Worm (Caenorhabditis elegans) whole organism, early embryonic: Measurements from ENCODE around the gene str-155.

Experiments
- B0310.2 ChIP-seq: sonication (generic microtip); optimal IDR thresholded peaks from 2 replicates; lab custom pipeline; 2016; ENCODE audit warnings: mild to moderate bottlenecking, missing genetic modification characterization, missing compliant biosample characterization
- F13C5.2 ChIP-seq: sonication (generic microtip); optimal IDR thresholded peaks from 2 replicates; lab custom pipeline; 2017; ENCODE audit warnings: mild to moderate bottlenecking, missing genetic modification characterization, inconsistent platforms, missing compliant biosample characterization
- ama-1 ChIP-seq: fragments of 150-350 bp; optimal IDR thresholded peaks from 2 replicates; lab custom pipeline; 2014
- ceh-13 ChIP-seq: fragments of 200-800 bp; sonication (Bioruptor generic); optimal IDR thresholded peaks from 2 replicates; lab custom pipeline; 2018; ENCODE audit warnings: mild to moderate bottlenecking, missing genetic modification characterization, missing compliant biosample characterization
- ceh-36 ChIP-seq: sonication (generic microtip); optimal IDR thresholded peaks from 2 replicates; lab custom pipeline; 2016; ENCODE audit warnings: missing genetic modification characterization, inconsistent platforms, missing compliant biosample characterization
- ets-7 ChIP-seq: sonication (generic microtip); optimal IDR thresholded peaks from 2 replicates; lab custom pipeline; 2016; ENCODE audit warnings: missing genotype, missing genetic modification characterization, missing compliant biosample characterization
- flt-1 ChIP-seq: fragments of 200-800 bp; sonication (Bioruptor generic); IDR thresholded peaks from 2 replicates; pipeline ENCODE4 v1.3.6; 2022; ENCODE audit warnings: missing genetic modification characterization, missing compliant biosample characterization
- hmbx-1 ChIP-seq: sonication (generic microtip); optimal IDR thresholded peaks from 2 replicates; lab custom pipeline; 2016; ENCODE audit warnings: mild to moderate bottlenecking, missing genetic modification characterization, missing compliant biosample characterization
- hmg-4 ChIP-seq: fragments of 200-800 bp; sonication (Bioruptor generic); optimal IDR thresholded peaks from 2 replicates; lab custom pipeline; 2018; ENCODE audit warnings: mild to moderate bottlenecking, missing genetic modification characterization, missing compliant biosample characterization
- hnd-1 ChIP-seq: sonication (generic microtip); optimal IDR thresholded peaks from 2 replicates; lab custom pipeline; 2016; ENCODE audit warnings: missing genetic modification characterization, missing compliant biosample characterization
- pes-1 ChIP-seq: fragments of 200-800 bp; sonication (Bioruptor generic); IDR thresholded peaks from 2 replicates; pipeline ENCODE4 v1.3.6; 2022; ENCODE audit warnings: missing genetic modification reagents, missing genetic modification characterization, missing compliant biosample characterization
- sea-1 ChIP-seq: fragments of 200-800 bp; sonication (Bioruptor generic); conservative IDR thresholded peaks from 2 replicates; pipeline ENCODE4 v1.3.6; 2022; ENCODE audit warnings: missing genetic modification characterization, missing compliant biosample characterization
- tbx-11 ChIP-seq: fragments of 200-800 bp; sonication (Bioruptor generic); IDR thresholded peaks from 2 replicates; pipeline ENCODE4 v1.3.6; 2022; ENCODE audit warnings: missing genetic modification characterization, missing compliant biosample characterization
- tbx-37 ChIP-seq: fragments of 200-800 bp; sonication (Bioruptor generic); conservative IDR thresholded peaks from 2 replicates; pipeline ENCODE4 v1.3.6; 2022; ENCODE audit warnings: missing genetic modification reagents, missing genetic modification characterization, missing compliant biosample characterization
- tra-4 ChIP-seq: sonication (generic microtip); optimal IDR thresholded peaks from 2 replicates; lab custom pipeline; 2017; ENCODE audit warnings: missing genetic modification characterization, missing compliant biosample characterization

The str-155 gene

DNA sequence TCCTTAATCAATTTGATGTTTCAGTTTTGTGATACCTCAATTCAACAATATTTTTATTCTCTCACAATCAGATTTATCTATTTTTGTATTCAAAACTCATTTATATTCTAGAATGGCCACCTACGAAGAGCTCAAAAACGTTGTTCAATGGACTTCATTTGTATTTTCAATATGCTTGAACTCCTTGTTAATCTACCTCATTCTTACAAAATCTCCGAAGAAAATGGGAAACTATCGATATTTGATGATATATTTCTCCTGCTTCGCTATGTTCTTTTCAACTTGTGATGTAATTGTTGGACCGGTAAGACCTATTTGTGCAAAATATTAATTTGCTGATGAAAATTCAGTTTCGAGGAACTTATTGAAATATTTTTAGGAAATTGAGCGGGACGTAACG, 44.8 kb downstream of the str-155 start, which contains the start of gene str-164:
str-164 (plus strand) TSS at position 113 of the 400 bp plus-strand sequence.
- TF ChIP-seq ets-7 (no peak), ceh-13 (no peak), ama-1 (lab: Kevin White, UChicago) (no peak), ceh-36 (tag; lab: Kevin White, UChicago) (no peak), tbx-37 (GFP tag; lab: Robert Waterston, UW) (no peak), tbx-11 (GFP tag; lab: Robert Waterston, UW) (no peak), hmg-4 (GFP tag; lab: Kevin White, UChicago) (no peak), tra-4 (tag; lab: Kevin White, UChicago) (no peak), hmbx-1 (tag; lab: Kevin White, UChicago) (no peak), pes-1 (GFP tag; lab: Robert Waterston, UW) (no peak), flt-1 (GFP tag; lab: Robert Waterston, UW) (no peak)

DNA sequence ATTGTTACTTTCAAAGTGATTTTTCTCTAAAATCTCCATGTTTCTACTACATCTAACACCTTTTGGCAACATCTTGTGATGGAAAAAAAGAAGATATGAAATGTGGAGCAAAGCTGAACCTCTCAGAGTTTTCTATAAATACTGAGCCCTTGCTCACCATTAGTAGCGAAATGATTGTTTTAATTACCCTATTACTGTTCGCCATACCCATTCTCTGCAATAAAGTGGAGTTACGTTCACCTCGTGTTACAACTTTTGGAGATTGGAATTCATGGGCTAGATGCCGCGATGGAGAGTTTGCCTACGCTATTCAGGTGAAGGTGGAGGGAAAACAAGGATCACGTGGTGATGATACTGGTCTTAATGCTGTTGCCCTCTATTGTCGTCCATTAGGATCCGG, 48.0 kb downstream of the str-155 start, which contains the start of gene txt-3:
txt-3 (plus strand) TSS at position 125 of the 400 bp plus-strand sequence.
- TF ChIP-seq tbx-37 (GFP tag; lab: Robert Waterston, UW) (no peak), ets-7 (no peak), ama-1 (lab: Kevin White, UChicago) (no peak), tbx-11 (GFP tag; lab: Robert Waterston, UW) (no peak), F13C5.2 (no peak), B0310.2 (tag; lab: Kevin White, UChicago) (no peak), flt-1 (GFP tag; lab: Robert Waterston, UW) (no peak), hmg-4 (GFP tag; lab: Kevin White, UChicago) (no peak), hmbx-1 (tag; lab: Kevin White, UChicago) (no peak), sea-1 (GFP tag; lab: Robert Waterston, UW) (no peak), ceh-13 (no peak), hnd-1 (tag; lab: Kevin White, UChicago) (no peak), ceh-36 (tag; lab: Kevin White, UChicago) (no peak), pes-1 (GFP tag; lab: Robert Waterston, UW) (no peak)
